Worm (Caenorhabditis elegans): ENCODE measurements around the gene nth-1.

nth-1 gene

DNA sequence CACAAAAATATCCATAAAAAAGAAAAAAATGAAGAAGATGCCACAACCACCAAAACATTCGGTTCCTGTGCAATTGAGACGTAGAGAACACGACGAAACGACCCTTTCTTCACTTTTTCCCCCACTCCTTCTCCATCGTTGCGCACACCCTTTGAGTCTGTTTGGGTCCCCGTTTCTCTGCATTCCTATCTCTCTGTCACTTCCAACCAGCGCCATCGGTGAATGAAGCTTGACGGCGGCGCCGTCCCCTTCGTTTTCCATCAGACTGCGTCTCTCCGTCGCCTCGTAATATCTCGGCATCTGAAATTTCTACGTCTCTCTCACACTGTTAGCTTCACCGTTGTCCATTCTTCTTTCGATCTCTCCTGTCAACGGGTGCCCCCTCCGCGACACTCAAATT lies 41.6 kb upstream of the nth-1 start (continued):
- no peak for TF ChIP-seq C16A3.4 (tag; optimal IDR thresholded peaks at IDR 0.05)
- TF ChIP-seq efl-1 (optimal IDR thresholded peaks at IDR 0.05): peak in 1 of 2 experiments; percentile 48
- TF ChIP-seq efl-1 (GFP tag; optimal IDR thresholded peaks at IDR 0.05 in 1 of 2): peak; percentile 19 to 24
- no peak for TF ChIP-seq nhr-19 (GFP tag; conservative IDR thresholded peaks at IDR 0.05)
- TF ChIP-seq irx-1 (tag; optimal IDR thresholded peaks at IDR 0.05): no peak
- no peak for TF ChIP-seq tbx-2 (tag; optimal IDR thresholded peaks at IDR 0.05)
- no peak for TF ChIP-seq unc-30 (tag; optimal IDR thresholded peaks at IDR 0.05)
- peak; percentile 41 for TF ChIP-seq jun-1 (tag; optimal IDR thresholded peaks at IDR 0.05)
- TF ChIP-seq fkh-4 (tag; optimal IDR thresholded peaks at IDR 0.05; ENCODE audit: borderline replicate concordance): no peak
- peak; percentile 25 for TF ChIP-seq snu-23 (GFP tag; optimal IDR thresholded peaks at IDR 0.05)
- TF ChIP-seq alr-1 (tag; optimal IDR thresholded peaks at IDR 0.05; ENCODE audit: borderline replicate concordance): no peak
- no peak for TF ChIP-seq egl-13 (tag; optimal IDR thresholded peaks at IDR 0.05)
- peak in 2 of 3 experiments; percentile 36 to 41 for TF ChIP-seq ceh-82 (tag; optimal IDR thresholded peaks at IDR 0.05)
- TF ChIP-seq dpl-1 (GFP tag; optimal IDR thresholded peaks at IDR 0.05): peak in 1 of 3 experiments; percentile 8
- peak in 1 of 2 experiments; percentile 46 for TF ChIP-seq lsy-2 (tag; optimal IDR thresholded peaks at IDR 0.05)
- peak; percentile 34 for TF ChIP-seq nhr-71 (tag; optimal IDR thresholded peaks at IDR 0.05)
- no peak for TF ChIP-seq nhr-237 (tag; optimal IDR thresholded peaks at IDR 0.05)
- TF ChIP-seq blmp-1 (tag; optimal IDR thresholded peaks at IDR 0.05): peak; percentile 7
- TF ChIP-seq fkh-8 (tag; optimal IDR thresholded peaks at IDR 0.05): peak; percentile 66
- no peak for TF ChIP-seq grh-1 (GFP tag; IDR thresholded peaks at IDR 0.05)
- TF ChIP-seq elt-2 (tag; optimal IDR thresholded peaks at IDR 0.05): no peak
- TF ChIP-seq xbp-1 (tag; optimal IDR thresholded peaks at IDR 0.05): peak; percentile 9

DNA sequence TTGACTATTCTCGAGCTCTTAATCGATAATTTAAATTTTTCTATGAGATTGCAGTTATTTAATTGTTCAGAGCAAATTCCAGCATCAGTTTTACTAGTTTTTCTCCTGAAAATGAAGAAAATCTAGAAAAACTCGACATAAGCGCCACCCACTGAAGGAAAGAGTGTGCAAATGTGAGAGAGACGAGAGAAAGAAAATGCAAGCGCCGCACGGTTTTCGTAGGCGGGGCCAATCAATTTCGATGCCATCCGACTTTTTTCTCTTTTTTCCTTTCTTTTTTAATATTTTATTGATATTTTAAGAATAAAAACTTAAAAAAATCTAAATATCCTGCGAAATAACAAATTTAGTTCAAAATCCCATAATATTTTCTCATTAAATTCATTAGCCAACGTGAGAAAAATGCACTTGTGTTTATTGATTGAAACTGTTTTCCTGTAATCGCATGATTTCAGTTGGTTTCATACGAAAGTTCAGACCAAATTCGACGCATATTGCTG lies 38.5 kb upstream of the nth-1 start, which contains the start of gene cdk-12:
TSS of gene cdk-12 (plus strand) at position 450 of the 500 bp plus-strand sequence.
- TF ChIP-seq sox-4 (tag; optimal IDR thresholded peaks at IDR 0.05): no peak
- no peak for TF ChIP-seq Y116A8C.19 (tag; optimal IDR thresholded peaks at IDR 0.05; ENCODE audit: borderline replicate concordance)
- peak; percentile 29 for TF ChIP-seq nhr-19 (GFP tag; conservative IDR thresholded peaks at IDR 0.05)
- TF ChIP-seq nhr-77 (tag; optimal IDR thresholded peaks at IDR 0.05): no peak
- no peak for TF ChIP-seq hlh-4 (tag; optimal IDR thresholded peaks at IDR 0.05)
- no peak for TF ChIP-seq ces-1 (GFP tag; optimal IDR thresholded peaks at IDR 0.05)
- TF ChIP-seq tlp-1 (tag; optimal IDR thresholded peaks at IDR 0.05): no peak
- no peak for TF ChIP-seq C34B4.2 (tag; optimal IDR thresholded peaks at IDR 0.05)
- peak; percentile 51 for TF ChIP-seq nhr-47 (tag; optimal IDR thresholded peaks at IDR 0.05)
- no peak for TF ChIP-seq sup-37 (GFP tag; optimal IDR thresholded peaks at IDR 0.05)
- peak; percentile 35 for TF ChIP-seq C16A3.4 (tag; optimal IDR thresholded peaks at IDR 0.05)
- TF ChIP-seq nhr-85 (tag): peak; percentile 9
- TF ChIP-seq alr-1 (tag; optimal IDR thresholded peaks at IDR 0.05; ENCODE audit: borderline replicate concordance): no peak
- TF ChIP-seq grh-1 (GFP tag; IDR thresholded peaks at IDR 0.05): no peak
- peak; percentile 70 for TF ChIP-seq rnt-1 (tag; optimal IDR thresholded peaks at IDR 0.05)
- no peak for TF ChIP-seq efl-3 (GFP tag; optimal IDR thresholded peaks at IDR 0.05)
- TF ChIP-seq mab-9 (GFP tag; IDR thresholded peaks at IDR 0.05): no peak
- no peak for TF ChIP-seq pqm-1 (tag; optimal IDR thresholded peaks at IDR 0.05)
- no peak for TF ChIP-seq unc-62 (GFP tag; optimal IDR thresholded peaks at IDR 0.05)
- TF ChIP-seq lin-13 (GFP tag; optimal IDR thresholded peaks at IDR 0.05): no peak
- no peak for TF ChIP-seq ets-5 (GFP tag; IDR thresholded peaks at IDR 0.05)
- TF ChIP-seq unc-30 (tag; optimal IDR thresholded peaks at IDR 0.05): no peak
- TF ChIP-seq fos-1 (tag; optimal IDR thresholded peaks at IDR 0.05): no peak
- no peak for TF ChIP-seq elt-2 (tag; optimal IDR thresholded peaks at IDR 0.05)
- no peak for TF ChIP-seq hlh-17 (GFP tag; optimal IDR thresholded peaks at IDR 0.05; ENCODE audit: borderline replicate concordance)
- no peak for TF ChIP-seq unc-98 (GFP tag; IDR thresholded peaks at IDR 0.05)
- TF ChIP-seq snpc-4 (tag; optimal IDR thresholded peaks at IDR 0.05): peak; percentile 20
- TF ChIP-seq fkh-4 (tag; optimal IDR thresholded peaks at IDR 0.05; ENCODE audit: borderline replicate concordance): no peak
- no peak for TF ChIP-seq aly-2 (tag; optimal IDR thresholded peaks at IDR 0.05)
- TF ChIP-seq zag-1 (tag; optimal IDR thresholded peaks at IDR 0.05): no peak
- TF ChIP-seq ceh-8 (GFP tag; optimal IDR thresholded peaks at IDR 0.05): no peak
- TF ChIP-seq xbp-1 (tag; optimal IDR thresholded peaks at IDR 0.05): peak; percentile 53
- TF ChIP-seq swsn-7 (tag; optimal IDR thresholded peaks at IDR 0.05): peak; percentile 52
- peak; percentile 28 for TF ChIP-seq tbx-2 (tag; optimal IDR thresholded peaks at IDR 0.05)
- peak; percentile 62 to 72 for TF ChIP-seq lsy-2 (tag; optimal IDR thresholded peaks at IDR 0.05)
- TF ChIP-seq nhr-28 (tag; optimal IDR thresholded peaks at IDR 0.05): no peak
- TF ChIP-seq efl-1 (optimal IDR thresholded peaks at IDR 0.05): peak; percentile 39 to 57
- peak; percentile 51 to 94 for TF ChIP-seq efl-1 (GFP tag; optimal IDR thresholded peaks at IDR 0.05 in 1 of 2)
- TF ChIP-seq nhr-12 (tag; optimal IDR thresholded peaks at IDR 0.05): no peak
- TF ChIP-seq C04F5.9 (tag; optimal IDR thresholded peaks at IDR 0.05): no peak

All from whole organism, L1 larva.